Worm (Caenorhabditis elegans): ENCODE data around the gene T20D4.15.
"Not testable (repeated sequence)": the region's sequence is repeated elsewhere in the genome, so short reads cannot be mapped to it uniquely, and the experiment has no call there.

The T20D4.15 gene

ce11 chrV:3394694-3395240 is at the start of gene T20D4.15:
TSS of gene T20D4.15 (minus strand) at chrV:3394744.
- TF ChIP-seq unc-62 (GFP tag; optimal IDR thresholded peaks at IDR 0.05): no peak

- no peak for TF ChIP-seq unc-62 (GFP tag; optimal IDR thresholded peaks at IDR 0.05)
These were observed 48.1 kb upstream of the T20D4.15 start for ce11 chrV:3442609-3443008.

- TF ChIP-seq unc-62 (GFP tag; optimal IDR thresholded peaks at IDR 0.05): no peak
These were observed 37.0 kb upstream of the T20D4.15 start, which contains the start of the genes T20D4.19 and srj-9 for ce11 chrV:3431535-3431990. TSS of gene T20D4.19 (minus strand) at chrV:3431635. TSS of gene srj-9 (plus strand) at chrV:3431940.

- TF ChIP-seq unc-62 (GFP tag; optimal IDR thresholded peaks at IDR 0.05): no peak
These were observed 34.2 kb upstream of the T20D4.15 start, which contains the start of gene srab-20 for ce11 chrV:3428697-3429096. TSS of gene srab-20 (plus strand) at chrV:3428997.

- TF ChIP-seq unc-62 (GFP tag; optimal IDR thresholded peaks at IDR 0.05): no peak
These were observed 31.5 kb upstream of the T20D4.15 start, which contains the start of gene srab-22 for ce11 chrV:3426076-3426475. TSS of gene srab-22 (plus strand) at chrV:3426376.

- no peak for TF ChIP-seq unc-62 (GFP tag; optimal IDR thresholded peaks at IDR 0.05)
These were observed 29.8 kb upstream of the T20D4.15 start, which contains the start of gene srab-21 for ce11 chrV:3424341-3424740. TSS of gene srab-21 (minus strand) at chrV:3424441.

DNA sequence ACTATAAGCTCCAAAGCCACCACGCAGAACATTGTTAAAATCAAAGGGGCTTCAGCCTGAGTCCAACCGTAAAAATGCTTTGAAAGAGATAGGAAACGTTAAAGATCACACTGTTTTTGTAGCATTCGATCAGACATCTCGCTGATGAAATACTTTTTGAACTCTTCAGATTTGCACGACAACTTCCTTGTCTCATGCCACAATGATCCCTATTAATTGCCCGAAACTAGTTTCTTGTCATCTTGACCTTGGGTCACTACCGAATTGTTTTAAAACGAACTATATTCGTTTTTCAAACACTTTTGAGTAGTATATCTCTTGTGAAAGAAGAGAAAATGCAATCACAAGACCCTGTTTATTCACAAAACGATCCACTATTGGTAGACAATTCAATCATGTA is 23.4 kb upstream of the T20D4.15 start, which contains the start of gene T20D4.3:
Gene T20D4.3 (plus strand): TSS at position 301 of the 400 bp plus-strand sequence.
- TF ChIP-seq unc-62 (GFP tag; optimal IDR thresholded peaks at IDR 0.05): no peak

DNA sequence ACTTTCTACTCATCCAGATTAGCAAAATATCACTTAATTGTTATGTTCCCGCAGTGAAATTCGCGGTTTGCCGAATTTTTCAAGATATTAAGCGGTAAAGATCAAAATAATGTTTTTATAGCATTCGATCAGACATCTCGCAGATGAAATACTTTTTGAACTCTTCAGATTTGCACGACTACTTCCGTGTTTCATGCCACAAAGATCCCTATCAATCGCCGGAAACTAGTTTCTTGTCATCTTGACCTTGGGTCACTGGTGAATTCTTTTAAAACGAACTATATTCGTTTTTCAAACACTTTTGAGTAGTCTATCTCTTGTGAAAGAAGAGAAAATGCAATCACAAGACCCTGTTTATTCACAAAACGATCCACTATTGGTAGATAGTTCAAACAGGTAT is 18.5 kb upstream of the T20D4.15 start, which contains the start of gene txt-11:
Gene txt-11 (plus strand): TSS at position 301 of the 400 bp plus-strand sequence.
- no peak for TF ChIP-seq unc-62 (GFP tag; optimal IDR thresholded peaks at IDR 0.05)

- TF ChIP-seq unc-62 (GFP tag; optimal IDR thresholded peaks at IDR 0.05): no peak
These were observed 15.6 kb upstream of the T20D4.15 start, which contains the start of gene arrd-22 for ce11 chrV:3410098-3410570. TSS of gene arrd-22 (plus strand) at chrV:3410520.

- no peak for TF ChIP-seq unc-62 (GFP tag; optimal IDR thresholded peaks at IDR 0.05)
These were observed 15.0 kb upstream of the T20D4.15 start for ce11 chrV:3409498-3409897.

DNA sequence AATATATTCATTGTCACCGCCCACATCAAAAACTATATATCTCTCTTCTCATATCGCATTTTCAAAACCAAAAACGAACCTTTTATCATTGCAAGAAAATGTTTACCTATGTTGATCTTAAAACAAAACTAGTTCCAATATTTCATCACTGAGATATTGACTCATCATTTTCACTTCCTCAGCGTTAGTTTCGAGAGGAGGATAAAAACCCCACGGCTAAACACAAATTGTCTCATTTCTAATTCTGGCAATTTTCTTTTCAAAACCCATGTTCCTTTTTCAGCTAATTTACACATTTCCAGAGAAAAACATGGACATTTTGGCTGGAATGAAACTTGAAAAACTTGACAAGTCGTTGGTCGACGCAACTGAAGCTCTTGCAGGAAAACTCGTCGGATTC is 14.1 kb upstream of the T20D4.15 start, which contains the start of gene T20D4.7:
Gene T20D4.7 (plus strand): TSS at position 301 of the 400 bp plus-strand sequence.
- no peak for TF ChIP-seq unc-62 (GFP tag; optimal IDR thresholded peaks at IDR 0.05)

- TF ChIP-seq unc-62 (GFP tag; optimal IDR thresholded peaks at IDR 0.05): not testable (repeated sequence)
These were observed 5.4 kb upstream of the T20D4.15 start, which contains the start of gene T20D4.10 for ce11 chrV:3399952-3400351. TSS of gene T20D4.10 (plus strand) at chrV:3400252.

DNA sequence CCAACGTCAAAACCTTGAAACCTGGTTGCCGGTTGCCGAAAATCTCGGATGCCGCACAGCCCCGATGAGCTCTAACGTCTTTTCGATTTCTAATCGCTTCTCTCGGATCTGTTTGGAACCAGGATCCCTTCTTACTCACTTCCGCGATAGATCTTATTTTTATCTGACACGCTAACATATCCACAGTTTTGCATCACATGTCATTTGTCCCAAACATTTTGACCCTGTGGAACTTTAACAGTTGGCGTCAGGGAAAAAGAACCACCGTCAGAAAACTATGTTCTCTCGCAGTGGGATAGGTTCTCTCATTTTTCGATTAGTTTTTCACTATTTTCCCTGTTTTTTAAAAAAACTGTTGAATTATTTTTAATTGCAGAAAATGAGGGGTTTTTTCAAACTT is 3.8 kb upstream of the T20D4.15 start, which contains the start of gene T20D4.11:
Gene T20D4.11 (plus strand): TSS at position 377 of the 400 bp plus-strand sequence.
- TF ChIP-seq unc-62 (GFP tag; optimal IDR thresholded peaks at IDR 0.05): no peak

- TF ChIP-seq unc-62 (GFP tag; optimal IDR thresholded peaks at IDR 0.05): not testable (repeated sequence)
These were observed 2.2 kb upstream of the T20D4.15 start, which contains the start of gene T20D4.12 for ce11 chrV:3396765-3397164. TSS of gene T20D4.12 (plus strand) at chrV:3397065.

DNA sequence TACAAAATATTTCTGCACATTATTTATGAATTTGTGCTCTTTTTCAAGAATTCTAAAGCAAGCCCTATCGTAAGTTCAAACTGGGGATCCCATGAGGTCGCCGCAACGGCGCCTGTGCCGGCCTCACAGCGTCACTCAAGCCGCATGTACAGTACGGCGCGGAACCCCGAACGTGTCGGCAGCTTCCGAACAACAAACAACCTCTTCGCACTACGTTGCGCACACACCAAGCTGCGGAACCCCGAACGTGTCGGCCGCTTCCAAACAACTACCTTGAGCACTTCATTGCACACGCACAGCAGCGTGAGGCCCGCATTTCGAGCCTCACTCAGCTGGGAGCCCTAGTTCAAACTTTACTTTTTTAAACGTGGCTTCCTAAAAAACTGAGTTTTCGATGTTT is 479 bp downstream of the T20D4.15 start:
- no peak for TF ChIP-seq unc-62 (GFP tag; optimal IDR thresholded peaks at IDR 0.05)

ce11 chrV:3391005-3391404 is 3.5 kb downstream of the T20D4.15 start:
- no peak for TF ChIP-seq unc-62 (GFP tag; optimal IDR thresholded peaks at IDR 0.05)

- TF ChIP-seq unc-62 (GFP tag; optimal IDR thresholded peaks at IDR 0.05): no peak
These were observed 6.2 kb downstream of the T20D4.15 start for ce11 chrV:3388299-3388698.

All from whole organism, dauer.